Worm (Caenorhabditis elegans): Measurements from ENCODE around the gene T01D3.1.

DNA sequence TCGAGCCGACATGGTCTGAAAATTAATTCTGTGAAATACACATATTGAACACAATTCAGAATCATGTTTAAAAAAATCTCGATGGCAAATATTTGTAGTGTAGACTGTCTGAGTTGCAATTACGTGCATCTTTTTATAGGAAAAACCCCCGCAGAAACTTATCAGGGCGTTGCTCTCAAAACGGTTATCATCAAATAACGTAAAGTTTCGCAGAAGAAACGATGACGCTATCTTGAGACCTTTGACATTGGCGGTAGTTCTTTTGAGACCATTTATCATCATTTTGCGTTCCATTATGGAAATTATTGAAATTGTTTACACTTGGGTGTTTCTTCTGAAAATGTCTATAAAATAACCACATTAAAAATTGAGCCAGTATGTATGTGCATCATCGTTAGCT lies 41.1 kb downstream of the T01D3.1 start, which contains the start of gene dct-17:
- no peak for TF ChIP-seq him-1 (tag; optimal IDR thresholded peaks at IDR 0.05)
- no peak for TF ChIP-seq W03F9.2 (tag; optimal IDR thresholded peaks at IDR 0.05)
- no peak for TF ChIP-seq dao-5 (tag; optimal IDR thresholded peaks at IDR 0.05)

Measured in whole organism, L4/young adult.